Worm (Caenorhabditis elegans) whole organism, midembryonic: Measurements from ENCODE around the gene srg-40.

Experiments
- T22C8.4 ChIP-seq: fragments of 200-800 bp; sonication (Bioruptor generic); IDR thresholded peaks from 2 replicates; pipeline ENCODE4 v1.3.6; 2022; ENCODE audit warnings: missing genetic modification characterization, missing compliant biosample characterization
- cog-1 ChIP-seq: sonication (generic microtip); optimal IDR thresholded peaks from 2 replicates; lab custom pipeline; 2016; ENCODE audit warnings: missing genetic modification characterization, missing compliant biosample characterization
- flt-1 ChIP-seq: fragments of 200-800 bp; sonication (Bioruptor generic); IDR thresholded peaks from 2 replicates; pipeline ENCODE4 v1.3.6; 2022; ENCODE audit warnings: missing genetic modification characterization, missing compliant biosample characterization
- klf-2 ChIP-seq: fragments of 200-800 bp; sonication (Bioruptor generic); conservative IDR thresholded peaks from 2 replicates; pipeline ENCODE4 v1.3.6; 2022; ENCODE audit warnings: missing genetic modification reagents, missing genetic modification characterization, missing compliant biosample characterization
- med-1 ChIP-seq: sonication (generic microtip); optimal IDR thresholded peaks from 2 replicates; lab custom pipeline; 2017; ENCODE audit warnings: missing genetic modification characterization, mild to moderate bottlenecking, missing compliant biosample characterization, antibody characterized with exemption, missing genetic modification reagents; ENCODE audit not compliant: insufficient read depth
- ref-1 ChIP-seq: fragments of 200-800 bp; sonication (Bioruptor generic); conservative IDR thresholded peaks from 2 replicates; pipeline ENCODE4 v1.3.6; 2022; ENCODE audit warnings: missing genetic modification reagents, missing genetic modification characterization, missing compliant biosample characterization
- tab-1 ChIP-seq: fragments of 200-800 bp; sonication (Bioruptor generic); IDR thresholded peaks from 2 replicates; pipeline ENCODE4 v1.3.6; 2022; ENCODE audit warnings: missing genetic modification characterization, missing compliant biosample characterization
- ztf-29 ChIP-seq: fragments of 200-800 bp; sonication (Bioruptor generic); IDR thresholded peaks from 2 replicates; pipeline ENCODE4 v1.3.6; 2022; ENCODE audit warnings: missing genetic modification reagents, missing genetic modification characterization, missing compliant biosample characterization

- no peak for TF ChIP-seq ztf-29
- no peak for TF ChIP-seq klf-2 (GFP tag; lab: Robert Waterston, UW)
- no peak for TF ChIP-seq flt-1 (GFP tag; lab: Robert Waterston, UW)
- no peak for TF ChIP-seq ref-1 (GFP tag; lab: Robert Waterston, UW)
- TF ChIP-seq med-1 = no peak
- TF ChIP-seq tab-1 (GFP tag; lab: Robert Waterston, UW) = no peak
- TF ChIP-seq cog-1 (tag; lab: Kevin White, UChicago) = no peak
- no peak for TF ChIP-seq T22C8.4
These were observed 37.6 kb upstream of the srg-40 start, which contains the start of gene K10D6.4 for ce11 chrV:11201826-11202565.
